Worm (Caenorhabditis elegans) whole organism, L4 larva: ENCODE data around the gene gldi-6.

Experiments
- F37D6.2 ChIP-seq: sonication (generic microtip); optimal IDR thresholded peaks from 2 replicates; lab custom pipeline; 2016; ENCODE audit warnings: mild to moderate bottlenecking, missing genetic modification characterization, missing compliant biosample characterization
- F49E8.2 ChIP-seq: sonication (generic microtip); optimal IDR thresholded peaks from 2 replicates; lab custom pipeline; 2016; ENCODE audit warnings: missing compliant biosample characterization, mild to moderate bottlenecking, missing genetic modification characterization, borderline replicate concordance
- T20F7.1 ChIP-seq: fragments of 200-800 bp; sonication (Bioruptor generic); optimal IDR thresholded peaks from 2 replicates; lab custom pipeline; 2018; ENCODE audit warnings: mild to moderate bottlenecking, missing genetic modification characterization, missing compliant biosample characterization
- Y105C5A.15 ChIP-seq: fragments of 200-800 bp; sonication (Bioruptor generic); IDR thresholded peaks from 2 replicates; pipeline ENCODE4 v1.3.6; 2022; ENCODE audit warnings: missing genetic modification characterization, missing compliant biosample characterization
- Y48G9A.11 ChIP-seq: fragments of 200-800 bp; sonication (Bioruptor generic); IDR thresholded peaks from 2 replicates; pipeline ENCODE4 v1.3.6; 2022; ENCODE audit warnings: missing genetic modification reagents, missing genetic modification characterization, missing compliant biosample characterization
- ZK337.2 ChIP-seq: fragments of 200-800 bp; sonication (Bioruptor generic); IDR thresholded peaks from 2 replicates; pipeline ENCODE4 v1.3.6; 2022; ENCODE audit warnings: missing genetic modification reagents, missing genetic modification characterization, missing compliant biosample characterization
- ZK546.5 ChIP-seq, 2 experiments: sonication (generic microtip); optimal IDR thresholded peaks; 2 replicates each; lab custom pipeline; 2017; ENCODE audit warnings: missing biosample characterization in 2 of 2, missing genetic modification characterization in 2 of 2
- aha-1 ChIP-seq: fragments of 150-350 bp; peaks from one replicate; lab custom pipeline; 2014; ENCODE audit warnings: missing biosample characterization, missing genetic modification characterization
- ceh-20 ChIP-seq: fragments of 200-800 bp; sonication (Bioruptor generic); IDR thresholded peaks from 2 replicates; pipeline ENCODE4 v1.3.6; 2022; ENCODE audit warnings: missing genetic modification reagents, missing genetic modification characterization, missing compliant biosample characterization
- ceh-32 ChIP-seq: sonication (generic microtip); optimal IDR thresholded peaks from 2 replicates; lab custom pipeline; 2016; ENCODE audit warnings: mild to moderate bottlenecking, missing genetic modification characterization, missing compliant biosample characterization; ENCODE audit not compliant: poor library complexity
- ceh-82 ChIP-seq: sonication (generic microtip); optimal IDR thresholded peaks from 2 replicates; lab custom pipeline; 2017; ENCODE audit warnings: missing biosample characterization, missing genetic modification characterization
- cey-2 ChIP-seq: sonication (generic microtip); optimal IDR thresholded peaks from 3 replicates; lab custom pipeline; 2017; ENCODE audit warnings: missing genetic modification characterization, mild to moderate bottlenecking, missing compliant biosample characterization, antibody characterized with exemption, borderline replicate concordance; ENCODE audit not compliant: insufficient read depth
- ctbp-1 ChIP-seq: fragments of 200-800 bp; sonication (Bioruptor generic); IDR thresholded peaks from 2 replicates; pipeline ENCODE4 v1.3.6; 2022; ENCODE audit warnings: missing genetic modification reagents, missing genetic modification characterization, missing compliant biosample characterization
- daf-12 ChIP-seq: fragments of 150-350 bp; optimal IDR thresholded peaks from 2 replicates; lab custom pipeline; 2014; ENCODE audit warnings: missing biosample characterization, missing genetic modification reagents, missing genetic modification characterization
- daf-19 ChIP-seq: fragments of 200-800 bp; sonication (Bioruptor generic); conservative IDR thresholded peaks from 2 replicates; pipeline ENCODE4 v1.3.6; 2022; ENCODE audit warnings: missing genetic modification characterization, missing compliant biosample characterization
- dve-1 ChIP-seq: sonication (generic microtip); optimal IDR thresholded peaks from 2 replicates; lab custom pipeline; 2017; ENCODE audit warnings: antibody characterized with exemption, mild to moderate bottlenecking, missing genetic modification characterization, missing compliant biosample characterization; ENCODE audit not compliant: insufficient read depth
- egl-43 ChIP-seq: fragments of 200-800 bp; sonication (Bioruptor generic); IDR thresholded peaks from 2 replicates; pipeline ENCODE4 v1.3.6; 2022; ENCODE audit warnings: missing genetic modification reagents, missing genetic modification characterization, missing compliant biosample characterization
- fkh-10 ChIP-seq: fragments of 150-350 bp; optimal IDR thresholded peaks from 2 replicates; lab custom pipeline; 2014; ENCODE audit warnings: missing biosample characterization, missing genetic modification reagents, missing genetic modification characterization
- lim-7 ChIP-seq: fragments of 200-800 bp; sonication (Bioruptor generic); IDR thresholded peaks from 2 replicates; pipeline ENCODE4 v1.3.6; 2022; ENCODE audit warnings: missing genetic modification characterization, missing compliant biosample characterization
- lin-13 ChIP-seq: fragments of 150-350 bp; optimal IDR thresholded peaks from 2 replicates; lab custom pipeline; 2014; ENCODE audit warnings: missing biosample characterization, missing genetic modification reagents, missing genetic modification characterization
- lin-39 ChIP-seq: fragments of 150-350 bp; optimal IDR thresholded peaks from 2 replicates; lab custom pipeline; 2014; ENCODE audit warnings: missing biosample characterization, missing genetic modification reagents, missing genetic modification characterization
- lsy-2 ChIP-seq, 2 experiments: fragments of 150-350 bp in 1 of 2; sonication (generic microtip) in 1 of 2; optimal IDR thresholded peaks; 2 replicates each; lab custom pipeline; 2014 to 2017; ENCODE audit warnings: missing biosample characterization in 2 of 2, missing genetic modification characterization in 2 of 2
- madf-9 ChIP-seq: fragments of 200-800 bp; sonication (Bioruptor generic); conservative IDR thresholded peaks from 2 replicates; pipeline ENCODE4 v1.3.6; 2022; ENCODE audit warnings: missing genetic modification reagents, missing genetic modification characterization, missing compliant biosample characterization
- mdl-1 ChIP-seq, 2 experiments: fragments of 150-350 bp in 1 of 2; sonication (generic microtip) in 1 of 2; optimal IDR thresholded peaks; 2 replicates each; lab custom pipeline; 2014 to 2017; ENCODE audit warnings: missing biosample characterization in 2 of 2, missing genetic modification characterization in 2 of 2
- mep-1 ChIP-seq: fragments of 150-350 bp; sonication (generic microtip); optimal IDR thresholded peaks from 3 replicates; lab custom pipeline; 2014; ENCODE audit warnings: missing biosample characterization, missing genetic modification characterization
- nhr-102 ChIP-seq: sonication (generic microtip); optimal IDR thresholded peaks from 2 replicates; lab custom pipeline; 2016; ENCODE audit warnings: mild to moderate bottlenecking, missing genetic modification characterization, moderate library complexity, missing compliant biosample characterization
- nhr-11 ChIP-seq: fragments of 150-350 bp; optimal IDR thresholded peaks from 2 replicates; lab custom pipeline; 2014; ENCODE audit warnings: missing biosample characterization, missing genetic modification characterization
- nhr-111 ChIP-seq: fragments of 200-800 bp; sonication (Bioruptor generic); optimal IDR thresholded peaks from 2 replicates; lab custom pipeline; 2018; ENCODE audit warnings: mild to moderate bottlenecking, missing genetic modification characterization, missing compliant biosample characterization
- nhr-48 ChIP-seq: sonication (generic microtip); optimal IDR thresholded peaks from 2 replicates; lab custom pipeline; 2016; ENCODE audit warnings: mild to moderate bottlenecking, missing genetic modification characterization, missing compliant biosample characterization
- nhr-76 ChIP-seq: fragments of 150-350 bp; optimal IDR thresholded peaks from 2 replicates; lab custom pipeline; 2014; ENCODE audit warnings: missing biosample characterization, missing genetic modification characterization
- set-16 ChIP-seq: fragments of 200-800 bp; sonication (Bioruptor generic); IDR thresholded peaks from 2 replicates; pipeline ENCODE4 v1.3.6; 2022; ENCODE audit warnings: missing genetic modification reagents, missing genetic modification characterization, missing compliant biosample characterization
- skn-1 ChIP-seq: fragments of 150-350 bp; optimal IDR thresholded peaks from 2 replicates; lab custom pipeline; 2014; ENCODE audit warnings: missing biosample characterization, missing genetic modification characterization
- snpc-1.2 ChIP-seq: fragments of 200-800 bp; sonication (Bioruptor generic); IDR thresholded peaks from 2 replicates; pipeline ENCODE4 v1.3.6; 2022; ENCODE audit warnings: missing genetic modification reagents, missing genetic modification characterization, missing compliant biosample characterization
- spr-3 ChIP-seq: fragments of 200-800 bp; sonication (Bioruptor generic); optimal IDR thresholded peaks from 2 replicates; lab custom pipeline; 2018; ENCODE audit warnings: mild to moderate bottlenecking, missing genetic modification characterization, missing compliant biosample characterization
- tag-97 ChIP-seq: fragments of 200-800 bp; sonication (Bioruptor generic); IDR thresholded peaks from 2 replicates; pipeline ENCODE4 v1.3.6; 2022; ENCODE audit warnings: missing genetic modification characterization, missing compliant biosample characterization
- tra-1 ChIP-seq: fragments of 200-800 bp; sonication (Bioruptor generic); IDR thresholded peaks from 2 replicates; pipeline ENCODE4 v1.3.6; 2022; ENCODE audit warnings: missing genetic modification reagents, missing genetic modification characterization, missing compliant biosample characterization
- unc-62 ChIP-seq, 3 experiments: fragments of 150-350 bp in 1 of 3; sonication (generic microtip); optimal IDR thresholded peaks in 2 of 3; peaks in 1 of 3; 1 replicate in 1 of 3; 2 replicates in 2 of 3; lab custom pipeline; 2014 to 2017; ENCODE audit warnings: missing biosample characterization in 3 of 3, missing genetic modification characterization in 3 of 3, missing genetic modification reagents in 3 of 3, missing genotype in 1 of 3
- ztf-11 ChIP-seq: fragments of 150-350 bp; optimal IDR thresholded peaks from 2 replicates; lab custom pipeline; 2014; ENCODE audit warnings: missing biosample characterization, missing genetic modification characterization

The gldi-6 gene

ce11 chrII:3452421-3452820 lies 5.7 kb downstream of the gldi-6 start, which contains the start of gene C16C8.12:
C16C8.12 (plus strand) TSS chrII:3452721.
- TF ChIP-seq skn-1 (tag; lab: Kevin White, UChicago) (no peak), lsy-2 (tag; optimal IDR thresholded peaks at IDR 0.05; lab: Kevin White, UChicago) (no peak), daf-19 (GFP tag; lab: Robert Waterston, UW) (no peak), ztf-11 (tag; lab: Kevin White, UChicago) (no peak), aha-1 (tag; lab: Kevin White, UChicago) (no peak), ZK337.2 (GFP tag; lab: Robert Waterston, UW) (no peak)

- TF ChIP-seq lin-39 (tag; lab: Kevin White, UChicago) = no peak
- TF ChIP-seq nhr-76 (tag; lab: Kevin White, UChicago) = no peak
- no peak for TF ChIP-seq ceh-32 (tag; lab: Kevin White, UChicago)
- TF ChIP-seq cey-2 (tag; lab: Kevin White, UChicago) = no peak
- no peak for TF ChIP-seq spr-3 (GFP tag; lab: Kevin White, UChicago)
- no peak for TF ChIP-seq daf-19 (GFP tag; lab: Robert Waterston, UW)
- no peak for TF ChIP-seq Y105C5A.15
- TF ChIP-seq F49E8.2 (tag; lab: Kevin White, UChicago) = no peak
- no peak for TF ChIP-seq ctbp-1
- TF ChIP-seq unc-62 (GFP tag; optimal IDR thresholded peaks at IDR 0.05 in 1 of 2; lab: Kevin White, UChicago) = no peak
- TF ChIP-seq unc-62 (tag; optimal IDR thresholded peaks at IDR 0.05; lab: Kevin White, UChicago) = no peak
- TF ChIP-seq nhr-11 (tag; lab: Kevin White, UChicago) = no peak
- no peak for TF ChIP-seq lim-7 (GFP tag; lab: Robert Waterston, UW)
- TF ChIP-seq snpc-1.2 (GFP tag; lab: Robert Waterston, UW) = no peak
- TF ChIP-seq skn-1 (tag; lab: Kevin White, UChicago) = no peak
- no peak for TF ChIP-seq ZK546.5 (tag; optimal IDR thresholded peaks at IDR 0.05; lab: Kevin White, UChicago)
- no peak for TF ChIP-seq Y48G9A.11 (GFP tag; lab: Robert Waterston, UW)
- no peak for TF ChIP-seq set-16 (GFP tag; lab: Robert Waterston, UW)
Observed at ce11 chrII:3453521-3453920, 6.8 kb downstream of the gldi-6 start, which contains the start of gene C16C8.11. C16C8.11 (plus strand) TSS chrII:3453708.

- no peak for TF ChIP-seq ceh-20 (GFP tag; lab: Robert Waterston, UW)
- no peak for TF ChIP-seq madf-9 (GFP tag; lab: Robert Waterston, UW)
- TF ChIP-seq F37D6.2 (tag; lab: Kevin White, UChicago) = no peak
- TF ChIP-seq tag-97 (GFP tag; lab: Robert Waterston, UW) = no peak
- TF ChIP-seq ceh-82 = no peak
- no peak for TF ChIP-seq lin-13 (GFP tag; lab: Kevin White, UChicago)
- TF ChIP-seq nhr-48 (tag; lab: Kevin White, UChicago) = no peak
- TF ChIP-seq mdl-1 (tag; optimal IDR thresholded peaks at IDR 0.05; lab: Kevin White, UChicago) = no peak
- TF ChIP-seq nhr-102 (tag; lab: Kevin White, UChicago) = no peak
- TF ChIP-seq mep-1 (tag; lab: Kevin White, UChicago) = no peak
- no peak for TF ChIP-seq fkh-10 (GFP tag; lab: Kevin White, UChicago)
- TF ChIP-seq tra-1 (GFP tag; lab: Robert Waterston, UW) = no peak
- no peak for TF ChIP-seq daf-12
- no peak for TF ChIP-seq nhr-111 (GFP tag; lab: Kevin White, UChicago)
- TF ChIP-seq dve-1 (tag; lab: Kevin White, UChicago) = no peak
- TF ChIP-seq egl-43 = no peak
- TF ChIP-seq T20F7.1 (GFP tag; lab: Kevin White, UChicago) = no peak
Observed at ce11 chrII:3458209-3458608, 11.5 kb downstream of the gldi-6 start, which contains the start of the genes C16C8.26 and C16C8.19. C16C8.26 (minus strand) TSS chrII:3458309. C16C8.19 (plus strand) TSS chrII:3458487.
